Fruit fly (Drosophila melanogaster): ENCODE data around the gene ATPsynGL.

DNA sequence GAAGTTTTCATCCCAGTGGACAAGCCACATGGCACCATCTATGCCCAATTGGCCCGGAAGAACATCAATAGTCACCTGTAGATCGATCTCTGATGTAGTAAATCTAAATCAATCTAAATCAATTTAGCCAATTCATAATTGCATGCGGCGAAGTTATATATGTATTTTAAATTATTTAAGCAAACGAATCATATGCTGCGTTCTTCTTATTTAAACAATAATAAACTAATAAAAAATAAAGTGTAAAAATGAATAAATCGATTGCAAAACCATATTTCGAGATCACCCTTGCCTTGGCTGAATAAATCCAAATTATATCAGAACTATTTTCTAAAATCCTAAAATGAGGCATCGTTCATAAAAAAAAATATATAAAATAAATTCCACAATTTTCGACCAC lies 34.1 kb downstream of the ATPsynGL start, which contains the start of gene CG7164:
- TF ChIP-seq ap (GFP tag; IDR thresholded peaks at IDR 0.05) (no peak), D19B (GFP tag; optimal IDR thresholded peaks at IDR 0.05) (no peak), hkb (optimal IDR thresholded peaks at IDR 0.05) (no peak), hkb (GFP tag; IDR thresholded peaks at IDR 0.05) (no peak), sisA (GFP tag; IDR thresholded peaks at IDR 0.05) (no peak), p53 (GFP tag; optimal IDR thresholded peaks at IDR 0.05) (no peak), CkIIα-i1 (GFP tag; IDR thresholded peaks at IDR 0.05) (no peak)

All from whole organism, embryonic.